Worm (Caenorhabditis elegans): ENCODE measurements around the gene gst-40.

gst-40 gene

DNA sequence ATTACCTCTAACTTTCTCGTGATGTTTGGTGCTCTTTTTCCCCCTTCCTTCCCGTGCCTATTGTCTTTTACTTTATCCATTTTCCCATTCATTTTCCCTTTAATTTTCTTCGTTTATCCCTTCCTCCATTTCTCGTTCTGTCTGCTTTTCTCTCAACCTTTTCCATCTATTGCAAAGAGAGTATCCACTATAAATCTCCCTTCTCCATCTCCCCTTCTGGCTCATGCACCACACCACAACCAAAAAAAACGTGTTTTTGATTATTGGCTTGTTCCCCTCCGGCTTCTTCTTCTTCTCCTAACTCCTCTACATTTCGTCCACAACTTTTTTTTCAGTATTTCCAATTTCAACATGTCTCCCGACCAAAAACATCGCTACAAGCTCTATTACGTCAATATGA lies at the start of gene gst-40:
gst-40 (plus strand) TSS at position 236 of the 400 bp plus-strand sequence.
- TF ChIP-seq Y56A3A.18 (GFP tag; IDR thresholded peaks at IDR 0.05) = no peak
- TF ChIP-seq egrh-3 (GFP tag; IDR thresholded peaks at IDR 0.05) = no peak
- no peak for TF ChIP-seq let-607 (tag; optimal IDR thresholded peaks at IDR 0.05)
- TF ChIP-seq nfyb-1 (GFP tag; IDR thresholded peaks at IDR 0.05) = no peak

DNA sequence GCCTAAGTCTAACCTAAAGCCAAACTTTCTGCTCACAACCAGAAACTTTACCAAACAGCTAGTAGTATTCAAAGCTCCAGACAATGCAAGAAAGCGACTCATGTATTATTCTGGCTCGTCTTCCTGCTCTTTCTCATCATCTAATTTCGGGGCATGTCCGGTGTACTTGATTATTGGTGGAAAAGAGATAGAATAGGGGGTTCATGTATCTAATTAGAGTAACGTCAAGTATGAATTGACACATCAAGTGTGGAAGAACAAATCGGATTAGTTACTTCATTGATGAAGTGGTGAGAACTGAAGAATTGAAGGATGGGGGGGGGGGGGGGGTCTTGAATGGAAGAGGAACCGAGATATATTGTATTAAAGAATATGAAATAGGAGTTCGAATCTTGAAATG lies 44.9 kb upstream of the gst-40 start:
- TF ChIP-seq lin-26 (GFP tag; IDR thresholded peaks at IDR 0.05) (no peak), ceh-58 (GFP tag; IDR thresholded peaks at IDR 0.05) (no peak), F39B2.1 (GFP tag; IDR thresholded peaks at IDR 0.05) (no peak), lin-40 (tag; optimal IDR thresholded peaks at IDR 0.05) (no peak), pbrm-1 (GFP tag; IDR thresholded peaks at IDR 0.05) (no peak), Y53G8AR.9 (GFP tag; conservative IDR thresholded peaks at IDR 0.05) (no peak), ceh-27 (GFP tag; optimal IDR thresholded peaks at IDR 0.05) (no peak), ceh-40 (GFP tag; IDR thresholded peaks at IDR 0.05) (no peak), mel-28 (tag; optimal IDR thresholded peaks at IDR 0.05; ENCODE audit: borderline replicate concordance) (no peak), hmg-20 (GFP tag; IDR thresholded peaks at IDR 0.05) (no peak), F52B5.7 (tag; optimal IDR thresholded peaks at IDR 0.05) (no peak), Y56A3A.18 (GFP tag; IDR thresholded peaks at IDR 0.05) (no peak), cebp-2 (GFP tag; IDR thresholded peaks at IDR 0.05) (no peak), F37B4.10 (GFP tag; IDR thresholded peaks at IDR 0.05) (no peak), lsy-27 (tag; optimal IDR thresholded peaks at IDR 0.05; ENCODE audit: borderline replicate concordance, insufficient read depth) (no peak), dpl-1 (GFP tag; optimal IDR thresholded peaks at IDR 0.05) (no peak), Y79H2A.3 (GFP tag; conservative IDR thresholded peaks at IDR 0.05) (no peak)

DNA sequence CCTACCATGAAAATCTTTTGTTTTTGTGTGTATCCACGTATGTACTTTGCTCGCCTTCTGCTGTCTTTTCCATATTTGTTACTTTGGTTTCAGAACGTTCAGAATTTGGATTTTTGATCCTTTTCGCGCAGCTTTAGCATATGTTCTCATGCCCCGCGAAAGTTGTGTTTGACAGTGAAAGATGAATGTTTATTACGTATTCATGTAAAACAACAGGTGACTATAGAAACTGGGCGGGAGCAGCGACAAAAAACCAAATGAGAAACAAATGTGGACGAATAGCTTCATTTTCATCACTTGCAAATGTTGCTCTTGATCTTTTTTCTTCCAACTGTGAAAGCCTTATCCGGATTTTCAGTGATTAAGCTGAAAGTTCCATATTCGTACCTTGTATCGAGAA lies 44.0 kb upstream of the gst-40 start, which contains the start of gene clec-164:
clec-164 (plus strand) TSS at position 301 of the 400 bp plus-strand sequence.
- TF ChIP-seq athp-1 (tag; optimal IDR thresholded peaks at IDR 0.05) = no peak
- TF ChIP-seq mxl-1 (tag; optimal IDR thresholded peaks at IDR 0.05) = no peak
- TF ChIP-seq D2030.7 (GFP tag; IDR thresholded peaks at IDR 0.05) = no peak
- no peak for TF ChIP-seq dpl-1 (GFP tag; optimal IDR thresholded peaks at IDR 0.05)
- no peak for TF ChIP-seq pha-4 (tag; optimal IDR thresholded peaks at IDR 0.05)
- no peak for TF ChIP-seq tbp1 (GFP tag; optimal IDR thresholded peaks at IDR 0.05)
- no peak for TF ChIP-seq aptf-2 (GFP tag; conservative IDR thresholded peaks at IDR 0.05)
- no peak for TF ChIP-seq B0336.3 (GFP tag; IDR thresholded peaks at IDR 0.05)
- no peak for TF ChIP-seq C17E4.6 (GFP tag; IDR thresholded peaks at IDR 0.05)

DNA sequence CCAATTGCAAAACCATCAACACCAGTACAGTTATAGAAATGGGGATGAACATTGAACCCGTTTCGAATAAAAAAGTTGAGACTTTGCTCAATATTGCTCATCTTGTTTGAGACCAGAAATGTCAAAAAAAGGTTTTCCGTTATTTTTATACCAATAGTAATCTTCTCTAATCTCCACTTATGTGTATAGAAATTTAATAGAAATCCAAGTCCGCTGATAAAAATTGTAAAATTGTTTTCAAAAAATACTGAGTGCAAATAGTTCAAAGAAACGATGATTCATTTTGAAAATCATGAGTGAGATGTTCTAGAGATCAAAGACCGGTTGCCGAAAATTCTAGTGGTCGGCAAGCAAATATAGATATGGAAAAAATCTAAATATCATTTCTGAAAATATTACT lies 41.0 kb upstream of the gst-40 start, which contains the start of gene Y55F3C.10:
Y55F3C.10 (minus strand) TSS at position 101 of the 400 bp plus-strand sequence.
- TF ChIP-seq efl-1 (GFP tag; optimal IDR thresholded peaks at IDR 0.05) (no peak), ztf-25 (GFP tag; IDR thresholded peaks at IDR 0.05) (no peak), dox-1 (GFP tag; IDR thresholded peaks at IDR 0.05) (no peak), ceh-79 (tag; optimal IDR thresholded peaks at IDR 0.05) (no peak), egl-18 (GFP tag; IDR thresholded peaks at IDR 0.05) (no peak), ceh-58 (GFP tag; IDR thresholded peaks at IDR 0.05) (no peak), mxl-1 (tag; optimal IDR thresholded peaks at IDR 0.05) (no peak), gei-17 (GFP tag; optimal IDR thresholded peaks at IDR 0.05) (no peak), dpff-1 (tag; optimal IDR thresholded peaks at IDR 0.05) (no peak), attf-3 (GFP tag; conservative IDR thresholded peaks at IDR 0.05) (no peak), let-526 (GFP tag; IDR thresholded peaks at IDR 0.05) (no peak), pbrm-1 (GFP tag; IDR thresholded peaks at IDR 0.05) (no peak), rpc-1 (optimal IDR thresholded peaks at IDR 0.05) (no peak), rpc-1 (tag; optimal IDR thresholded peaks at IDR 0.05) (no peak), lin-40 (tag; optimal IDR thresholded peaks at IDR 0.05) (no peak)
